Worm (Caenorhabditis elegans): Measurements from ENCODE around the gene Y54G2A.19.
"Not testable (repeated sequence)": the region's sequence is repeated elsewhere in the genome, so short reads cannot be mapped to it uniquely, and the experiment has no call there.

Y54G2A.19 gene

DNA sequence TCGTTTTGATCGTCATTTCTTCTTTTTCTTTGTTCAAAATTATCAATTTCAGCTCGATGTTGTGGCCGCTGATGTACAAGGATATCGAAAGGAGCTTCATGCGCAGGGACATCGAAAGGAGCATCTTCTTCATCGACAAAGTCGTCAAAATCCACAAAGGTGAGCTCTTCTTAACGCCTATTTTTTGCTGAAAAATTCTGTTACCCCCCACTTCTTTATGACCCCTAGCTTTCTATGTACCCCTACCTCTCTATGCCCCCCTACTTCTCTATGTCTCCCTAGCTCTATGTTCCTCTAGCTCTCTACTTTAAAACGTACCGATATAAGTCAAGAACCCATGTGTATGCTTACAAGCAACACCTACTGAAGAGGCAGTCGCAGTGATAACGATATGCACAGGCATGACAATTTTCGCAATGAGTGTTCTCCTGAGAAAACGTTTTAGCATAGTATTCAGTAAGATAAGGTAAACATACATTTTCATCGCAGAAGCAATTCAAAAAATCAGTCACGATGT, 3.2 kb upstream of the Y54G2A.19 start, which contains the start of gene Y54G2A.36 (continued):
- TF ChIP-seq chd-7 (tag; optimal IDR thresholded peaks at IDR 0.05) = no peak
- TF ChIP-seq nfyb-1 (GFP tag; IDR thresholded peaks at IDR 0.05) = no peak
- 0 out of 2 replicates have a peak, but pooled peaks have one; percentile 55 for TF ChIP-seq madf-3 (GFP tag; IDR thresholded peaks at IDR 0.05)
- TF ChIP-seq unc-130 (GFP tag; optimal IDR thresholded peaks at IDR 0.05) = no peak
- TF ChIP-seq atf-7 (tag; optimal IDR thresholded peaks at IDR 0.05) = no peak
- TF ChIP-seq ceh-100 (GFP tag; IDR thresholded peaks at IDR 0.05) = no peak
- no peak for TF ChIP-seq madf-10 (tag; optimal IDR thresholded peaks at IDR 0.05)
- TF ChIP-seq mel-28 (tag; optimal IDR thresholded peaks at IDR 0.05; ENCODE audit: borderline replicate concordance) = no peak
- peak; percentile 41; the same call in 1 of the 2 replicates for TF ChIP-seq ekl-4 (GFP tag; IDR thresholded peaks at IDR 0.05)
- TF ChIP-seq Y53G8AR.9 (GFP tag; conservative IDR thresholded peaks at IDR 0.05) = peak; percentile 18; the same call in 1 of the 2 replicates
- no peak for TF ChIP-seq nhr-120 (GFP tag; IDR thresholded peaks at IDR 0.05)
- TF ChIP-seq ceh-27 (GFP tag; optimal IDR thresholded peaks at IDR 0.05) = no peak
- TF ChIP-seq ceh-58 (GFP tag; IDR thresholded peaks at IDR 0.05) = no peak
- TF ChIP-seq F49E8.2 (tag; optimal IDR thresholded peaks at IDR 0.05; ENCODE audit: insufficient read depth) = peak; percentile 35
- no peak for TF ChIP-seq tbx-9 (tag; optimal IDR thresholded peaks at IDR 0.05; ENCODE audit: borderline replicate concordance)
- TF ChIP-seq ztf-28 (GFP tag; IDR thresholded peaks at IDR 0.05) = no peak
- no peak for TF ChIP-seq sptf-2 (GFP tag; optimal IDR thresholded peaks at IDR 0.05)
- TF ChIP-seq gei-17 (GFP tag; optimal IDR thresholded peaks at IDR 0.05) = no peak
- peak; percentile 36; the same call in 1 of the 2 replicates for TF ChIP-seq madf-6 (GFP tag; IDR thresholded peaks at IDR 0.05)
- no peak for TF ChIP-seq Y67H2A.10 (GFP tag; conservative IDR thresholded peaks at IDR 0.05)
- TF ChIP-seq egrh-3 (GFP tag; IDR thresholded peaks at IDR 0.05) = no peak
- TF ChIP-seq K11D2.4 (GFP tag; IDR thresholded peaks at IDR 0.05) = no peak
- TF ChIP-seq snpc-4 (GFP tag; optimal IDR thresholded peaks at IDR 0.05) = no peak
- no peak for TF ChIP-seq snpc-4 (tag; optimal IDR thresholded peaks at IDR 0.05)
- 0 out of 2 replicates have a peak, but pooled peaks have one; percentile 35 for TF ChIP-seq ztf-25 (GFP tag; IDR thresholded peaks at IDR 0.05)
- no peak for TF ChIP-seq hlh-26 (GFP tag; conservative IDR thresholded peaks at IDR 0.05)
- no peak for TF ChIP-seq Y56A3A.18 (GFP tag; IDR thresholded peaks at IDR 0.05)
- TF ChIP-seq somi-1 (GFP tag; optimal IDR thresholded peaks at IDR 0.05) = no peak
- TF ChIP-seq F57C9.4 (tag; optimal IDR thresholded peaks at IDR 0.05) = no peak
- TF ChIP-seq dpff-1 (tag; optimal IDR thresholded peaks at IDR 0.05) = no peak
- 0 out of 2 replicates have a peak, but pooled peaks have one; percentile 26 for TF ChIP-seq C17E4.6 (GFP tag; IDR thresholded peaks at IDR 0.05)
- no peak for TF ChIP-seq zfh-2 (GFP tag; conservative IDR thresholded peaks at IDR 0.05)
- no peak for TF ChIP-seq F55B11.4 (tag; optimal IDR thresholded peaks at IDR 0.05; ENCODE audit: borderline replicate concordance, insufficient read depth)
- no peak for TF ChIP-seq mcd-1 (GFP tag; IDR thresholded peaks at IDR 0.05)

ce11 chrIV:2895986-2896660, 1.6 kb upstream of the Y54G2A.19 start:
- TF ChIP-seq Y53G8AR.9 (GFP tag; conservative IDR thresholded peaks at IDR 0.05) (peak; percentile 83), ceh-91 (GFP tag; IDR thresholded peaks at IDR 0.05) (peak; percentile 62; the same call in 1 of the 2 replicates), tlf-1 (GFP tag; optimal IDR thresholded peaks at IDR 0.05) (peak; percentile 20), K11D2.4 (GFP tag; IDR thresholded peaks at IDR 0.05) (peak; percentile 77), nfyb-1 (GFP tag; IDR thresholded peaks at IDR 0.05) (peak; percentile 81), snpc-4 (tag; optimal IDR thresholded peaks at IDR 0.05) (peak in 1 of 4 experiments; percentile 12), cebp-1 (GFP tag; IDR thresholded peaks at IDR 0.05) (peak; percentile 49), cebp-1 (tag; optimal IDR thresholded peaks at IDR 0.05) (peak; percentile 55), attf-3 (GFP tag; conservative IDR thresholded peaks at IDR 0.05) (peak; percentile 79), atf-7 (tag; optimal IDR thresholded peaks at IDR 0.05) (peak; percentile 10), let-607 (tag; optimal IDR thresholded peaks at IDR 0.05) (peak in 1 of 2 experiments; percentile 53), F33H1.4 (GFP tag; IDR thresholded peaks at IDR 0.05) (peak; percentile 71), hsf-1 (GFP tag; IDR thresholded peaks at IDR 0.05) (peak; percentile 44; the same call in 1 of the 2 replicates), ztf-18 (tag; optimal IDR thresholded peaks at IDR 0.05) (peak; percentile 25), madf-6 (GFP tag; IDR thresholded peaks at IDR 0.05) (peak; percentile 53), lir-1 (GFP tag; conservative IDR thresholded peaks at IDR 0.05) (peak; percentile 65; the same call in 1 of the 2 replicates), mcd-1 (GFP tag; IDR thresholded peaks at IDR 0.05) (peak; percentile 93), lsl-1 (GFP tag; optimal IDR thresholded peaks at IDR 0.05) (peak; percentile 44), xnd-1 (tag; optimal IDR thresholded peaks at IDR 0.05) (peak; percentile 14)
- not testable (repeated sequence) for TF ChIP-seq snpc-4 (GFP tag; optimal IDR thresholded peaks at IDR 0.05)
